Fruit fly (Drosophila melanogaster) whole organism, embryonic: ENCODE results near the gene CG32413.
A peak's percentile ranks its signal among the peaks of the same experiment; 100 is the strongest.

Experiments
- ATbp ChIP-seq: fragments of 200-800 bp; sonication (Bioruptor generic); optimal IDR thresholded peaks from 2 replicates; lab custom pipeline; 2017; ENCODE audit warnings: missing biosample characterization, mild to moderate bottlenecking, missing genetic modification characterization, missing genetic modification reagents
- CG11723 ChIP-seq: fragments of 200-800 bp; sonication (Bioruptor generic); optimal IDR thresholded peaks from 2 replicates; lab custom pipeline; 2017; ENCODE audit warnings: missing biosample characterization, mild to moderate bottlenecking, missing genetic modification characterization
- CG12155 ChIP-seq: fragments of 200-800 bp; sonication (Bioruptor generic); optimal IDR thresholded peaks from 3 replicates; lab custom pipeline; 2016; ENCODE audit warnings: missing biosample characterization, missing genetic modification characterization
- CG1233 ChIP-seq: fragments of 200-800 bp; sonication (Bioruptor generic); optimal IDR thresholded peaks from 4 replicates; lab custom pipeline; 2018; ENCODE audit warnings: missing biosample characterization, mild to moderate bottlenecking, missing genetic modification characterization
- CG15269 ChIP-seq: fragments of 200-800 bp; sonication (Bioruptor generic); optimal IDR thresholded peaks from 2 replicates; lab custom pipeline; 2018; ENCODE audit warnings: missing biosample characterization, mild to moderate bottlenecking, missing genetic modification characterization, moderate library complexity
- CG17802 ChIP-seq: fragments of 200-800 bp; sonication (Bioruptor generic); optimal IDR thresholded peaks from 2 replicates; lab custom pipeline; 2018; ENCODE audit warnings: missing biosample characterization, mild to moderate bottlenecking, missing genetic modification characterization, moderate library complexity
- CG17829 ChIP-seq: fragments of 200-800 bp; optimal IDR thresholded peaks from 2 replicates; lab custom pipeline; 2019; ENCODE audit warnings: missing biosample characterization, mild to moderate bottlenecking, missing genetic modification characterization, moderate library complexity
- CG17912 ChIP-seq: fragments of 200-800 bp; sonication (Bioruptor generic); optimal IDR thresholded peaks from 2 replicates; lab custom pipeline; 2018; ENCODE audit warnings: missing biosample characterization, mild to moderate bottlenecking, missing genetic modification characterization
- CG18619 ChIP-seq: fragments of 200-800 bp; sonication (Bioruptor generic); optimal IDR thresholded peaks from 3 replicates; lab custom pipeline; 2017; ENCODE audit warnings: missing biosample characterization, mild to moderate bottlenecking, missing genetic modification characterization
- CG2116 ChIP-seq: fragments of 200-800 bp; sonication (Bioruptor generic); optimal IDR thresholded peaks from 3 replicates; lab custom pipeline; 2018; ENCODE audit warnings: missing biosample characterization, mild to moderate bottlenecking, missing genetic modification characterization
- CG31388 ChIP-seq: fragments of 200-800 bp; sonication (Bioruptor generic); optimal IDR thresholded peaks from 2 replicates; lab custom pipeline; 2016; ENCODE audit warnings: missing biosample characterization, missing genetic modification characterization
- CG31441 ChIP-seq: fragments of 200-800 bp; sonication (Bioruptor generic); IDR thresholded peaks from 2 replicates; pipeline ENCODE4 v1.3.6; 2022; ENCODE audit warnings: missing biosample characterization, missing genetic modification characterization
- CG34376 ChIP-seq: fragments of 200-800 bp; sonication (Bioruptor generic); optimal IDR thresholded peaks from 2 replicates; lab custom pipeline; 2018; ENCODE audit warnings: missing biosample characterization, mild to moderate bottlenecking, missing genetic modification characterization
- CG4424 ChIP-seq: fragments of 200-800 bp; sonication (Bioruptor generic); optimal IDR thresholded peaks from 3 replicates; lab custom pipeline; 2016; ENCODE audit warnings: missing biosample characterization, missing genetic modification characterization
- CG6254 ChIP-seq: fragments of 200-800 bp; sonication (Bioruptor generic); optimal IDR thresholded peaks from 3 replicates; lab custom pipeline; 2017; ENCODE audit warnings: mild to moderate bottlenecking, missing biosample characterization, missing genetic modification reagents, missing genetic modification characterization
- CG7745 ChIP-seq: fragments of 200-800 bp; sonication (Bioruptor generic); optimal IDR thresholded peaks from 2 replicates; lab custom pipeline; 2018; ENCODE audit warnings: missing biosample characterization, mild to moderate bottlenecking, missing genetic modification characterization, moderate library complexity
- CG8290 ChIP-seq, 3 experiments: fragments of 200-800 bp; sonication (Bioruptor generic); optimal IDR thresholded peaks; 2 replicates each; lab custom pipeline; 2016 to 2019; ENCODE audit warnings: missing biosample characterization in 3 of 3, missing genetic modification characterization in 3 of 3, mild to moderate bottlenecking in 2 of 3, moderate library complexity in 1 of 3
- CHES-1-like ChIP-seq: fragments of 200-800 bp; sonication (Bioruptor generic); optimal IDR thresholded peaks from 2 replicates; lab custom pipeline; 2016; ENCODE audit warnings: missing biosample characterization, missing genetic modification characterization
- CoRest ChIP-seq: fragments of 200-800 bp; sonication (Bioruptor generic); optimal IDR thresholded peaks from 3 replicates; lab custom pipeline; 2018; ENCODE audit warnings: missing biosample characterization, mild to moderate bottlenecking, missing genetic modification characterization, moderate library complexity
- D ChIP-seq, 2 experiments: fragments of 200-800 bp in 1 of 2; fragments of >200 bp in 1 of 2; sonication (Bioruptor generic) in 1 of 2; optimal IDR thresholded peaks; 2 replicates in 1 of 2; 3 replicates in 1 of 2; lab custom pipeline; 2017; ENCODE audit warnings: mild to moderate bottlenecking in 1 of 2, missing biosample characterization in 1 of 2, missing genetic modification characterization in 1 of 2, missing genetic modification reagents in 1 of 2
- Doc3 ChIP-seq: fragments of 200-800 bp; sonication (Bioruptor generic); IDR thresholded peaks from 3 replicates; pipeline ENCODE4 v1.3.6; 2022; ENCODE audit warnings: missing biosample characterization, missing genetic modification characterization; ENCODE audit not compliant: partially characterized antibody
- E2f1 ChIP-seq: fragments of 200-800 bp; sonication (Bioruptor generic); IDR thresholded peaks from 2 replicates; pipeline ENCODE4 v1.3.6; 2022; ENCODE audit warnings: missing biosample characterization, missing genetic modification characterization
- Elba2 ChIP-seq: fragments of 200-800 bp; sonication (Bioruptor generic); optimal IDR thresholded peaks from 3 replicates; lab custom pipeline; 2016; ENCODE audit warnings: missing biosample characterization, missing genetic modification characterization
- Hmr ChIP-seq: fragments of 200-800 bp; sonication (Bioruptor generic); optimal IDR thresholded peaks from 3 replicates; lab custom pipeline; 2017; ENCODE audit warnings: mild to moderate bottlenecking, missing biosample characterization, missing genetic modification reagents, missing genetic modification characterization
- Hr78 ChIP-seq, 2 experiments: fragments of 200-800 bp in 1 of 2; fragments of >200 bp in 1 of 2; sonication (Bioruptor generic) in 1 of 2; optimal IDR thresholded peaks; 2 replicates each; lab custom pipeline; 2017 to 2019; ENCODE audit warnings: missing biosample characterization in 2 of 2, missing genetic modification characterization in 2 of 2, mild to moderate bottlenecking in 1 of 2, moderate library complexity in 1 of 2
- Kr ChIP-seq: fragments of 200-800 bp; sonication (Bioruptor generic); optimal IDR thresholded peaks from 2 replicates; lab custom pipeline; 2017; ENCODE audit warnings: missing biosample characterization, mild to moderate bottlenecking, missing genetic modification characterization
- Nf-YC ChIP-seq: fragments of 200-800 bp; optimal IDR thresholded peaks from 3 replicates; lab custom pipeline; 2019; ENCODE audit warnings: missing biosample characterization, mild to moderate bottlenecking, missing genetic modification characterization, moderate library complexity
- Oli ChIP-seq: fragments of 200-800 bp; sonication (Bioruptor generic); optimal IDR thresholded peaks from 2 replicates; lab custom pipeline; 2018; ENCODE audit warnings: missing biosample characterization, mild to moderate bottlenecking, missing genetic modification characterization, moderate library complexity
- Pdp1 ChIP-seq, 2 experiments: fragments of 200-800 bp; sonication (Bioruptor generic); optimal IDR thresholded peaks; 3 replicates each; lab custom pipeline; 2016; ENCODE audit warnings: missing biosample characterization in 2 of 2, missing genetic modification characterization in 2 of 2, mild to moderate bottlenecking in 1 of 2, moderate library complexity in 1 of 2
- Trl ChIP-seq, 3 experiments: fragments of >200 bp in 2 of 3; fragments of 200-800 bp in 1 of 3; sonication (Bioruptor generic) in 1 of 3; optimal IDR thresholded peaks; 2 replicates in 1 of 3; 3 replicates in 2 of 3; lab custom pipeline; 2016 to 2017; ENCODE audit warnings: missing biosample characterization in 1 of 3, missing genetic modification characterization in 1 of 3
- Vsx1 ChIP-seq: fragments of 200-800 bp; sonication (Bioruptor generic); optimal IDR thresholded peaks from 2 replicates; lab custom pipeline; 2017; ENCODE audit warnings: missing biosample characterization, mild to moderate bottlenecking, missing genetic modification characterization, missing genetic modification reagents
- ac ChIP-seq: fragments of 200-800 bp; sonication (Bioruptor generic); optimal IDR thresholded peaks from 3 replicates; lab custom pipeline; 2017; ENCODE audit warnings: missing biosample characterization, mild to moderate bottlenecking, missing genetic modification characterization
- corto ChIP-seq: fragments of 200-800 bp; sonication (Bioruptor generic); optimal IDR thresholded peaks from 2 replicates; lab custom pipeline; 2016; ENCODE audit warnings: missing biosample characterization, mild to moderate bottlenecking, missing genetic modification characterization, moderate library complexity
- disco-r ChIP-seq: fragments of 200-800 bp; sonication (Bioruptor generic); optimal IDR thresholded peaks from 2 replicates; lab custom pipeline; 2016; ENCODE audit warnings: missing biosample characterization, missing genetic modification characterization
- fd96Cb ChIP-seq: fragments of 200-800 bp; sonication (Bioruptor generic); optimal IDR thresholded peaks from 2 replicates; lab custom pipeline; 2018; ENCODE audit warnings: missing biosample characterization, mild to moderate bottlenecking, missing genetic modification characterization, moderate library complexity
- gcm2 ChIP-seq: fragments of 200-800 bp; sonication (Bioruptor generic); optimal IDR thresholded peaks from 2 replicates; lab custom pipeline; 2016; ENCODE audit warnings: missing biosample characterization, missing genetic modification characterization
- grn ChIP-seq: fragments of 200-800 bp; sonication (Bioruptor generic); optimal IDR thresholded peaks from 3 replicates; lab custom pipeline; 2017; ENCODE audit warnings: missing biosample characterization, missing genetic modification characterization
- h ChIP-seq: fragments of >200 bp; optimal IDR thresholded peaks from 2 replicates; lab custom pipeline; 2017
- hth ChIP-seq: fragments of >200 bp; optimal IDR thresholded peaks from 2 replicates; lab custom pipeline; 2017; ENCODE audit warnings: inconsistent platforms
- pfk ChIP-seq: fragments of 200-800 bp; sonication (Bioruptor generic); optimal IDR thresholded peaks from 2 replicates; lab custom pipeline; 2018; ENCODE audit warnings: missing biosample characterization, mild to moderate bottlenecking, missing genetic modification characterization, moderate library complexity
- schlank ChIP-seq: fragments of 200-800 bp; sonication (Bioruptor generic); optimal IDR thresholded peaks from 2 replicates; lab custom pipeline; 2018; ENCODE audit warnings: missing biosample characterization, mild to moderate bottlenecking, missing genetic modification characterization
- sens ChIP-seq: fragments of 200-800 bp; sonication (Bioruptor generic); peaks from one replicate; lab custom pipeline; 2016; ENCODE audit warnings: missing biosample characterization, missing genetic modification characterization
- tin ChIP-seq: fragments of 200-800 bp; sonication (Bioruptor generic); optimal IDR thresholded peaks from 3 replicates; lab custom pipeline; 2016; ENCODE audit warnings: missing biosample characterization, missing genetic modification characterization
- wor ChIP-seq: fragments of 200-800 bp; sonication (Bioruptor generic); IDR thresholded peaks from 2 replicates; pipeline ENCODE4 v1.3.6; 2022; ENCODE audit warnings: missing biosample characterization, missing genetic modification characterization
- zen ChIP-seq: fragments of 200-800 bp; sonication (Bioruptor generic); optimal IDR thresholded peaks from 3 replicates; lab custom pipeline; 2018; ENCODE audit warnings: missing biosample characterization, mild to moderate bottlenecking, missing genetic modification characterization, moderate library complexity

CG32413 gene

DNA sequence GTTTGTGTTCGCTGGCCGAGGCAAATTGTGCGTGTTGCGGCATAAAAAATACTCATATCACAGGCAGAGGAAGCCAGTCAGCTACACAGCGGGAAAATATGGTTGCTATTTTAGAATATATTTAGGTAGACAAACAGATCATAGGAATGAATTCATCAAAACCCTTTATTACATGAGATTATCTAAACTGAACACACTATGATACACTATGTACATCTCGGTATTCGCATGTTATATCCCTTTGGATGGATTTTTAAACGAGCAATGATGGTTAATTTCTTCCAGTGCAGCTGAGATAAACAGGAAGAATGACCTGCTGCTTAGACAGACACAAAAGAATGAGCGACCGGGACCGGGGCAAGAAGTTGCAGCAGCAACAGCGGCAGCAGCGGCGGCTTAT lies 46.9 kb downstream of the CG32413 start (continued):
- TF ChIP-seq CG11723 (no peak), grn (GFP tag; lab: Kevin White, UChicago) (no peak), tin (GFP tag; lab: Kevin White, UChicago) (peak; percentile 20), disco-r (no peak), CG15269 (no peak), CG34376 (GFP tag; lab: Kevin White, UChicago) (no peak), Oli (peak; percentile 27), CG31388 (GFP tag; lab: Kevin White, UChicago) (no peak), Nf-YC (tag; lab: Kevin White, UChicago) (no peak), CG31441 (peak; percentile 50; the same call in 1 of the 2 replicates), CG17802 (tag; lab: Kevin White, UChicago) (no peak), CG8290 (GFP tag; optimal IDR thresholded peaks at IDR 0.05; lab: Kevin White, UChicago) (no peak), CG8290 (tag; optimal IDR thresholded peaks at IDR 0.05; lab: Kevin White, UChicago) (no peak), CG12155 (GFP tag; lab: Kevin White, UChicago) (peak; percentile 32), Hr78 (GFP tag; optimal IDR thresholded peaks at IDR 0.05; lab: Kevin White, UChicago) (no peak), CHES-1-like (GFP tag; lab: Kevin White, UChicago) (no peak), Pdp1 (GFP tag; optimal IDR thresholded peaks at IDR 0.05; lab: Kevin White, UChicago) (no peak), Elba2 (peak; percentile 77), wor (GFP tag; lab: Robert Waterston, UW) (no peak), pfk (GFP tag; lab: Kevin White, UChicago) (no peak), h (lab: Kevin White, UChicago) (no peak), E2f1 (no peak), Hmr (GFP tag; lab: Kevin White, UChicago) (no peak), CG4424 (GFP tag; lab: Kevin White, UChicago) (peak; percentile 49), gcm2 (GFP tag; lab: Kevin White, UChicago) (no peak), CG18619 (GFP tag; lab: Kevin White, UChicago) (no peak), D (optimal IDR thresholded peaks at IDR 0.05; lab: Kevin White, UChicago) (no peak), D (GFP tag; optimal IDR thresholded peaks at IDR 0.05; lab: Kevin White, UChicago) (peak; percentile 39), CG1233 (GFP tag; lab: Kevin White, UChicago) (no peak), Trl (optimal IDR thresholded peaks at IDR 0.05; lab: Kevin White, UChicago) (no peak), Trl (GFP tag; optimal IDR thresholded peaks at IDR 0.05; lab: Kevin White, UChicago) (peak; percentile 43), CG17829 (tag; lab: Kevin White, UChicago) (peak; percentile 80), schlank (tag; lab: Kevin White, UChicago) (no peak), Vsx1 (GFP tag; lab: Kevin White, UChicago) (no peak), CG2116 (peak; percentile 13), CoRest (tag; lab: Kevin White, UChicago) (peak; percentile 19)
- TF ChIP-seq, all 482 proteins: peak for 110

dm6 chr3L:5856081-5856826 lies 47.6 kb downstream of the CG32413 start:
- no peak for TF ChIP-seq ATbp (GFP tag; lab: Kevin White, UChicago)
- no peak for TF ChIP-seq corto (GFP tag; lab: Kevin White, UChicago)
- TF ChIP-seq fd96Cb (tag; lab: Kevin White, UChicago): no peak
- TF ChIP-seq Doc3: no peak
- TF ChIP-seq CG17912 (GFP tag; lab: Kevin White, UChicago): no peak
- TF ChIP-seq ac (GFP tag; lab: Kevin White, UChicago): peak; percentile 33
- TF ChIP-seq CG6254 (GFP tag; lab: Kevin White, UChicago): no peak
- peak; percentile 94 for TF ChIP-seq D (optimal IDR thresholded peaks at IDR 0.05; lab: Kevin White, UChicago)
- TF ChIP-seq D (GFP tag; optimal IDR thresholded peaks at IDR 0.05; lab: Kevin White, UChicago): no peak
- TF ChIP-seq sens (GFP tag; lab: Kevin White, UChicago): peak; percentile 57
- TF ChIP-seq zen (tag; lab: Kevin White, UChicago): peak; percentile 96
- TF ChIP-seq hth (lab: Kevin White, UChicago): peak; percentile 78
- TF ChIP-seq Kr (GFP tag; lab: Kevin White, UChicago): peak; percentile 60
- TF ChIP-seq CG7745 (tag; lab: Kevin White, UChicago): no peak
